Worm (Caenorhabditis elegans): ENCODE results near the gene set-31.

set-31 gene

DNA sequence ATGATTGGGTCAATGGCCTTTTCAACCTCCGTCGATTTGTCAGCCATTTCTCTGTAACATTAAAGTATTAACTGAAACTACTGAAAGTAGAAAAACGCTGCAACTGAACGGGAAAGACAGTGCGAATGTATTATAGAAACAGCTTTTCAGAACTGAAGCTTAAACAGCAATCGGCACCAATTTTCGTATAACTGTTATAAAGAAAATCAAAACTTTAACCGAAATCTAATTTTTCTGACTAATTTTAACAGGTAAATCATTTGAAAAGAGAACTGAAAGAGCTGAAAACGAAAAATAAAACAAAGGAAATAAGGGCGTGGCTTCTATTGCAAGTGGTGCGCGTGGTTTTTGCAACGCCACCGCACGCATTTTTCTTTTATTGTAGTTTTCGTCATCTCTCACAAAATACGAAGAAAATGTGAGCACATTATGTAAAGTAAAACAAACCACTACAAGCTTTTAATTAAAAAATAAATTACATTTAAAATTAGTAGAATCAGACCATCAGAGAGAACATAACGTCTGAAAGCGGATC is 7.3 kb downstream of the set-31 start, which contains the start of gene rrsr-1 (continued):
- TF ChIP-seq C16A3.4 (tag; optimal IDR thresholded peaks at IDR 0.05), result peak; percentile 23

DNA sequence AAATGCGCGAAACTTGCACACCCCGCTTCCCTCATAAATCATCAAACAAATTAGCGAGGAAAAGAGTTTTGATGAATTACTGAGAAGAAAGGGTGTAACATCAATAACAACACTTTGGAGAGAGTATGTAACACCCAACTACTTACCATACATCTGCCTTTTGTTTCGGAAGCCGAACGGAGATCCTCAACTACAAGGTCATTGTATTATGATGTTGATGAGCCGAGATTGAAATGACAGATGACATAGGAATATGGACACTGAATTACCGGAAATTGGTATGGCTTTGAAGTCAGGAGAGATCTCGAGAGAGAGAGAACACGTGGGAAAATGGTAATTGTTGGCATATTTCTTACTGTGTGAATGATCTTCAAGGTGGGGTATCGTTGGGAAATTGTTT is 8.3 kb downstream of the set-31 start:
- TF ChIP-seq pqm-1 (tag; optimal IDR thresholded peaks at IDR 0.05), result no peak
- no peak for TF ChIP-seq ets-5 (GFP tag; IDR thresholded peaks at IDR 0.05)
- TF ChIP-seq blmp-1 (tag; optimal IDR thresholded peaks at IDR 0.05), result no peak
- TF ChIP-seq C04F5.9 (tag; optimal IDR thresholded peaks at IDR 0.05), result no peak
- TF ChIP-seq jun-1 (tag; optimal IDR thresholded peaks at IDR 0.05), result no peak
- TF ChIP-seq lin-15B (tag; optimal IDR thresholded peaks at IDR 0.05), result no peak
- TF ChIP-seq nhr-84 (tag; optimal IDR thresholded peaks at IDR 0.05), result no peak

DNA sequence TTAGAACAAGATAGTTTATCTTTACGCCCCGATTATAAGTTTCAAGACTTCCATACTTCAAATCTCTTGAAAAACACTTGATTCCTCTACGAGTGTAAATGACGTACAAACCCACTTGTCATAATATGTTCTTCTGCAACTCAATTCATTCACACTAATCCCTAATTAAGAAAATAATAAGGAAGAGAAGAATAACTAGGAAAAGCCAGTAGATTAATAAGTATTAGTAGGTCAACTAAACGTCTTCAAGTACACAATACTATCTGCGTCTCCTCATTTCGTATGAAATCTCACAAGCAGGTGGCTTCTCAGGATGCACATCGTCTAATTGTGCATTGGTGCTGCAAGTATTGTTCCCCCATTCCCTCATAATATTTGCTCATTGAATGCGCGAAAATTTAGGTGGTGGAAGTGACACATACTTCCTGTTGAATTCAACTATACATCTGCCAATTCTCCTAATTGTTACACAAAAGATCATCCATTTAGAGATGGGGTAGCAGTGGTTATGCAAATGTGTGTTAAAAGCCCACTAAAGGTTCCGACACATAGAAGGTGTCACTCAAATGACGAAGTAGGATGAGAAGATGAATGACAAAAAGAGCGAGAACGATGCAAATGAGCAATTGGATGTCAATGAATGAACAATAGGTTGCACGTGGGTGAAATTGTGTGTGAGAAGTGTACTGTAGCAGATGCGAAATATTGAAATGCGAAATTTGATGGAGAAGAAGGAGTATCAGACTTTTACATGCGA is 9.5 kb downstream of the set-31 start:
- peak; percentile 96 for TF ChIP-seq dsc-1 (tag; optimal IDR thresholded peaks at IDR 0.05)
- no peak for TF ChIP-seq F16B12.6 (tag; optimal IDR thresholded peaks at IDR 0.05)
- no peak for TF ChIP-seq efl-3 (GFP tag; optimal IDR thresholded peaks at IDR 0.05)
- peak; percentile 77 for TF ChIP-seq pax-3 (tag; optimal IDR thresholded peaks at IDR 0.05)
- TF ChIP-seq sox-4 (tag; optimal IDR thresholded peaks at IDR 0.05), result peak; percentile 3
- TF ChIP-seq unc-130 (tag; optimal IDR thresholded peaks at IDR 0.05), result no peak

DNA sequence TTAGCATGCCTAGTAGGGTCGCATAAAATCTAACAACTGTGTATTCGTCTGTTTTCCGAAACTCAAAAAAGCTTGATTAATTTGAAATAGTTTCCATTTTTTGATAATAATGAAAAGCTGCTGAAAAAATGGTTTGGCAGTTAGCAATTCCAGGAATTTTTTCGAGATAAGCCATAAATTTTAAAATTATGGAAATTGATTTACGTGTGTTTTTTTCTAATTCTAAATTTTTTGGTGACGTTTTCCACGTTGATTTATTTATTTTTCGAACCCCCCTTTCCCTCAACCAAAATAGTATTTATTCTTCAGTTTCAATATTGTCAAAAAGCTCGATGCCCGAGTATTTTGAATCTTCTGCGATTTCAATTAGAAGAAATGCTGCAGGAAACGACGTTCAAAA is 11.2 kb downstream of the set-31 start, which contains the start of gene F23B12.1:
F23B12.1 (plus strand) TSS at position 301 of the 400 bp plus-strand sequence.
- no peak for TF ChIP-seq isw-1 (GFP tag; IDR thresholded peaks at IDR 0.05)
- TF ChIP-seq hlh-17 (GFP tag; optimal IDR thresholded peaks at IDR 0.05; ENCODE audit: borderline replicate concordance), result no peak
- no peak for TF ChIP-seq nhr-76 (tag; optimal IDR thresholded peaks at IDR 0.05)
- no peak for TF ChIP-seq elt-3 (tag; optimal IDR thresholded peaks at IDR 0.05)
- no peak for TF ChIP-seq lin-13 (GFP tag; optimal IDR thresholded peaks at IDR 0.05)
- no peak for TF ChIP-seq nhr-28 (tag; optimal IDR thresholded peaks at IDR 0.05)
- TF ChIP-seq C34B4.2 (tag; optimal IDR thresholded peaks at IDR 0.05), result no peak
- no peak for TF ChIP-seq nhr-84 (tag; optimal IDR thresholded peaks at IDR 0.05)
- TF ChIP-seq nhr-90 (tag; optimal IDR thresholded peaks at IDR 0.05; ENCODE audit: poor library complexity), result no peak
- no peak for TF ChIP-seq fkh-10 (GFP tag; optimal IDR thresholded peaks at IDR 0.05)
- TF ChIP-seq tbx-2 (tag; optimal IDR thresholded peaks at IDR 0.05), result no peak

DNA sequence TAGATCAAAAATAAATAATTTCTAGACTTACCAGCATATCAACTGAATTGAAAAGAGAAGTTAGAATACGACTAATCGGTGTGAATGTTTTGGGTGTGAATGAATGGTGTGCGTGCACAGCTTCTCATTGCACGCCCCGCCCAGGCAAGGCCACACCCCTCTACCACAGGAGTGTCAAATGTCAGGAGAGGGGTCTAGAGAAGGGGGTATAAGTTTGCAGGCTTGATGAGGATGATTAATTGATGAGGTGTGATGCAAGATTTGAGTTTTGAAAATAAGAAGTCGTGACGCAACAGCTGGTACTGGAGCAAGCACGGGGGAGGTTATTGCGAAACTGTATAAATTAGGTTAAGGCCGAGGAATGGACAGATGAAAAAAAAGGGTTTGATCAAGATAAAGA is 14.6 kb downstream of the set-31 start, which contains the start of gene egl-1:
egl-1 (minus strand) TSS at position 101 of the 400 bp plus-strand sequence.
- TF ChIP-seq tbx-2 (tag; optimal IDR thresholded peaks at IDR 0.05) (no peak), xbp-1 (tag; optimal IDR thresholded peaks at IDR 0.05) (no peak), vab-15 (tag; optimal IDR thresholded peaks at IDR 0.05) (no peak), dsc-1 (tag; optimal IDR thresholded peaks at IDR 0.05) (no peak), sptf-1 (tag; optimal IDR thresholded peaks at IDR 0.05) (no peak), ama-1 (optimal IDR thresholded peaks at IDR 0.05) (no peak), nhr-90 (tag; optimal IDR thresholded peaks at IDR 0.05; ENCODE audit: poor library complexity) (no peak), hpl-2 (GFP tag; optimal IDR thresholded peaks at IDR 0.05) (no peak), nhr-85 (tag) (no peak), aha-1 (tag; optimal IDR thresholded peaks at IDR 0.05) (no peak), mdl-1 (tag; optimal IDR thresholded peaks at IDR 0.05) (no peak)

DNA sequence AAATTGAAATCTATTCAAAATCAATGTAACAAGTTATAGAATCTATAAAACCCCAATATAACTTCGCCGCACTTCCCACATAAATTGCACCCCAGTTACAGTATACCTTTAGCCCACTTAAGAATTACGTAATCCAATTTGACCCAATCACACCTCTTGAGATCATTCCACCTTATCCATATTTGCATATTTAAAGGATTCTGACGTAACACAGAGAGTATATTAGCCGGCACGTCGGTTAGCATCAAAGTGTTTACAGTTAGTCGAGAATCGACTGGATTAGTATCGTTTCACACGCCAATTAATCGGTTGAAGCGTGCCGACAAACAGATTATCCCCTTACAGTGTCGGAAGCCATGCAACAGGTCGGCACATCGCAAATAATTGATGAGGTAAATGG is 15.9 kb downstream of the set-31 start:
- TF ChIP-seq zag-1 (tag; optimal IDR thresholded peaks at IDR 0.05) (no peak), unc-86 (tag; optimal IDR thresholded peaks at IDR 0.05) (no peak), fkh-8 (tag; optimal IDR thresholded peaks at IDR 0.05) (no peak), nhr-19 (GFP tag; conservative IDR thresholded peaks at IDR 0.05) (no peak), ama-1 (optimal IDR thresholded peaks at IDR 0.05) (no peak), unc-30 (tag; optimal IDR thresholded peaks at IDR 0.05) (no peak), dsc-1 (tag; optimal IDR thresholded peaks at IDR 0.05) (no peak), tbx-2 (tag; optimal IDR thresholded peaks at IDR 0.05) (no peak), irx-1 (tag; optimal IDR thresholded peaks at IDR 0.05) (no peak)
